Worm (Caenorhabditis elegans): Measurements from ENCODE around the gene tag-151.

ce11 chrII:4703011-4703410 is 7.1 kb upstream of the tag-151 start:
- TF ChIP-seq skn-1 (tag; optimal IDR thresholded peaks at IDR 0.05) (no peak), ama-1 (optimal IDR thresholded peaks at IDR 0.05) (no peak), lin-13 (GFP tag; optimal IDR thresholded peaks at IDR 0.05) (no peak), egl-27 (tag; optimal IDR thresholded peaks at IDR 0.05) (no peak), ztf-4 (tag; optimal IDR thresholded peaks at IDR 0.05) (no peak), nhr-11 (tag; optimal IDR thresholded peaks at IDR 0.05) (no peak), elt-1 (tag; optimal IDR thresholded peaks at IDR 0.05) (no peak), fos-1 (tag; optimal IDR thresholded peaks at IDR 0.05) (no peak), nhr-10 (tag; optimal IDR thresholded peaks at IDR 0.05) (no peak), ztf-11 (tag; optimal IDR thresholded peaks at IDR 0.05) (no peak), mab-5 (tag; optimal IDR thresholded peaks at IDR 0.05) (no peak)

Data from whole organism, L2 larva.